Fruit fly (Drosophila melanogaster) whole organism, embryonic: Measurements from ENCODE around the gene Eig71Ed.

Experiments
- Atf-2 ChIP-seq: fragments of 200-800 bp; sonication (Bioruptor generic); optimal IDR thresholded peaks from 2 replicates; lab custom pipeline; 2016; ENCODE audit warnings: missing biosample characterization, missing genetic modification characterization
- Bgb ChIP-seq: fragments of 200-800 bp; sonication (Bioruptor generic); IDR thresholded peaks from 2 replicates; pipeline ENCODE4 v1.3.6; 2022; ENCODE audit warnings: missing biosample characterization, missing genetic modification characterization; ENCODE audit not compliant: partially characterized antibody
- Blimp-1 ChIP-seq: fragments of 200-800 bp; sonication (Bioruptor generic); optimal IDR thresholded peaks from 3 replicates; lab custom pipeline; 2018; ENCODE audit warnings: missing biosample characterization, missing genetic modification characterization, mild to moderate bottlenecking, moderate library complexity, missing genetic modification reagents
- Bteb2 ChIP-seq: fragments of 200-800 bp; sonication (Bioruptor generic); optimal IDR thresholded peaks from 2 replicates; lab custom pipeline; 2016; ENCODE audit warnings: missing biosample characterization, missing genetic modification characterization
- CG10431 ChIP-seq: fragments of 200-800 bp; sonication (Bioruptor generic); optimal IDR thresholded peaks from 3 replicates; lab custom pipeline; 2018; ENCODE audit warnings: missing biosample characterization, mild to moderate bottlenecking, missing genetic modification characterization
- CG11085 ChIP-seq: fragments of 200-800 bp; sonication (Bioruptor generic); IDR thresholded peaks from 2 replicates; pipeline ENCODE4 v1.3.6; 2022; ENCODE audit warnings: missing biosample characterization, missing genetic modification characterization
- CG11696 ChIP-seq: fragments of 200-800 bp; sonication (Bioruptor generic); IDR thresholded peaks from 2 replicates; pipeline ENCODE4 v1.3.6; 2022; ENCODE audit warnings: missing biosample characterization, missing genetic modification characterization
- CG12071 ChIP-seq: fragments of 200-800 bp; sonication (Bioruptor generic); optimal IDR thresholded peaks from 3 replicates; lab custom pipeline; 2018; ENCODE audit warnings: missing biosample characterization, mild to moderate bottlenecking, missing genetic modification characterization
- CG13775 ChIP-seq: fragments of 200-800 bp; sonication (Bioruptor generic); optimal IDR thresholded peaks from 3 replicates; lab custom pipeline; 2017; ENCODE audit warnings: missing biosample characterization, mild to moderate bottlenecking, missing genetic modification characterization
- CG1602 ChIP-seq: fragments of 200-800 bp; sonication (Bioruptor generic); optimal IDR thresholded peaks from 3 replicates; lab custom pipeline; 2016; ENCODE audit warnings: missing biosample characterization, missing genetic modification characterization
- CG16779 ChIP-seq: fragments of 200-800 bp; sonication (Bioruptor generic); IDR thresholded peaks from 2 replicates; pipeline ENCODE4 v1.3.6; 2022; ENCODE audit warnings: missing biosample characterization, missing genetic modification characterization
- CG17328 ChIP-seq: fragments of 200-800 bp; sonication (Bioruptor generic); IDR thresholded peaks from 2 replicates; pipeline ENCODE4 v1.3.6; 2022; ENCODE audit warnings: missing biosample characterization, missing genetic modification characterization
- CG17361 ChIP-seq: fragments of 200-800 bp; sonication (Bioruptor generic); IDR thresholded peaks from 3 replicates; pipeline ENCODE4 v1.3.6; 2022; ENCODE audit warnings: missing biosample characterization, missing genetic modification characterization
- CG17385 ChIP-seq: fragments of 200-800 bp; sonication (Bioruptor generic); optimal IDR thresholded peaks from 3 replicates; lab custom pipeline; 2018; ENCODE audit warnings: missing biosample characterization, mild to moderate bottlenecking, missing genetic modification characterization
- CG1792 ChIP-seq: fragments of 200-800 bp; sonication (Bioruptor generic); optimal IDR thresholded peaks from 2 replicates; lab custom pipeline; 2016; ENCODE audit warnings: missing biosample characterization, missing genetic modification characterization
- CG18764 ChIP-seq: fragments of 200-800 bp; sonication (Bioruptor generic); optimal IDR thresholded peaks from 3 replicates; lab custom pipeline; 2016; ENCODE audit warnings: missing biosample characterization, missing genetic modification characterization
- CG3065 ChIP-seq: fragments of 200-800 bp; sonication (Bioruptor generic); optimal IDR thresholded peaks from 2 replicates; lab custom pipeline; 2016; ENCODE audit warnings: missing biosample characterization, missing genetic modification characterization
- CG31388 ChIP-seq: fragments of 200-800 bp; sonication (Bioruptor generic); optimal IDR thresholded peaks from 2 replicates; lab custom pipeline; 2016; ENCODE audit warnings: missing biosample characterization, missing genetic modification characterization
- CG32772 ChIP-seq: fragments of 200-800 bp; sonication (Bioruptor generic); IDR thresholded peaks from 2 replicates; pipeline ENCODE4 v1.3.6; 2022; ENCODE audit warnings: missing biosample characterization, missing genetic modification characterization
- CG33213 ChIP-seq: fragments of 200-800 bp; sonication (Bioruptor generic); optimal IDR thresholded peaks from 3 replicates; lab custom pipeline; 2016; ENCODE audit warnings: missing biosample characterization, missing genetic modification characterization
- CG34376 ChIP-seq: fragments of 200-800 bp; sonication (Bioruptor generic); optimal IDR thresholded peaks from 2 replicates; lab custom pipeline; 2018; ENCODE audit warnings: missing biosample characterization, mild to moderate bottlenecking, missing genetic modification characterization
- CG4282 ChIP-seq: fragments of 200-800 bp; sonication (Bioruptor generic); optimal IDR thresholded peaks from 2 replicates; lab custom pipeline; 2016; ENCODE audit warnings: missing biosample characterization, missing genetic modification characterization
- CG43689 ChIP-seq: fragments of 200-800 bp; sonication (Bioruptor generic); IDR thresholded peaks from 2 replicates; pipeline ENCODE4 v1.3.6; 2022; ENCODE audit warnings: missing biosample characterization, missing genetic modification characterization
- CG6272 ChIP-seq: fragments of 200-800 bp; sonication (Bioruptor generic); IDR thresholded peaks from 2 replicates; pipeline ENCODE4 v1.3.6; 2022; ENCODE audit warnings: missing biosample characterization, missing genetic modification characterization
- CG7556 ChIP-seq: fragments of 200-800 bp; sonication (Bioruptor generic); optimal IDR thresholded peaks from 2 replicates; lab custom pipeline; 2017; ENCODE audit warnings: missing biosample characterization, mild to moderate bottlenecking, missing genetic modification characterization
- CG9609 ChIP-seq: fragments of 200-800 bp; sonication (Bioruptor generic); optimal IDR thresholded peaks from 3 replicates; lab custom pipeline; 2016; ENCODE audit warnings: missing biosample characterization, missing genetic modification characterization
- CG9932 ChIP-seq: fragments of 200-800 bp; sonication (Bioruptor generic); IDR thresholded peaks from 2 replicates; pipeline ENCODE4 v1.3.6; 2022; ENCODE audit warnings: missing biosample characterization, missing genetic modification characterization
- D19A ChIP-seq: fragments of 200-800 bp; optimal IDR thresholded peaks from 3 replicates; lab custom pipeline; 2019; ENCODE audit warnings: missing biosample characterization, mild to moderate bottlenecking, missing genetic modification characterization, moderate library complexity
- Doc2 ChIP-seq: fragments of 200-800 bp; sonication (Bioruptor generic); IDR thresholded peaks from 2 replicates; pipeline ENCODE4 v1.3.6; 2022; ENCODE audit warnings: missing biosample characterization, missing genetic modification characterization
- Dp ChIP-seq: fragments of 200-800 bp; sonication (Bioruptor generic); optimal IDR thresholded peaks from 2 replicates; lab custom pipeline; 2018; ENCODE audit warnings: missing biosample characterization, mild to moderate bottlenecking, missing genetic modification characterization, moderate library complexity
- Fer3 ChIP-seq: fragments of 200-800 bp; sonication (Bioruptor generic); optimal IDR thresholded peaks from 2 replicates; lab custom pipeline; 2018; ENCODE audit warnings: missing biosample characterization, mild to moderate bottlenecking, missing genetic modification characterization, moderate library complexity
- HLH54F ChIP-seq: fragments of 200-800 bp; sonication (Bioruptor generic); optimal IDR thresholded peaks from 3 replicates; lab custom pipeline; 2016; ENCODE audit warnings: missing biosample characterization, missing genetic modification characterization
- Hr51 ChIP-seq, 2 experiments: fragments of 200-800 bp; sonication (Bioruptor generic); optimal IDR thresholded peaks; 2 replicates in 1 of 2; 3 replicates in 1 of 2; lab custom pipeline; 2016 to 2018; ENCODE audit warnings: missing biosample characterization in 2 of 2, missing genetic modification characterization in 2 of 2, mild to moderate bottlenecking in 1 of 2, moderate library complexity in 1 of 2
- Optix ChIP-seq: fragments of 200-800 bp; sonication (Bioruptor generic); IDR thresholded peaks from 3 replicates; pipeline ENCODE4 v1.3.6; 2022; ENCODE audit warnings: missing biosample characterization, missing genetic modification characterization
- Sin3A ChIP-seq: fragments of >200 bp; optimal IDR thresholded peaks from 2 replicates; lab custom pipeline; 2018
- Six4 ChIP-seq: fragments of 200-800 bp; sonication (Bioruptor generic); optimal IDR thresholded peaks from 2 replicates; lab custom pipeline; 2016; ENCODE audit warnings: missing biosample characterization, missing genetic modification characterization
- Sox102F ChIP-seq: fragments of 200-800 bp; sonication (Bioruptor generic); optimal IDR thresholded peaks from 2 replicates; lab custom pipeline; 2018; ENCODE audit warnings: missing biosample characterization, mild to moderate bottlenecking, missing genetic modification characterization, moderate library complexity
- cato ChIP-seq: fragments of 200-800 bp; sonication (Bioruptor generic); optimal IDR thresholded peaks from 2 replicates; lab custom pipeline; 2016; ENCODE audit warnings: missing biosample characterization, missing genetic modification characterization, borderline replicate concordance
- ems ChIP-seq: fragments of 200-800 bp; sonication (Bioruptor generic); optimal IDR thresholded peaks from 3 replicates; lab custom pipeline; 2016; ENCODE audit warnings: missing biosample characterization, missing genetic modification characterization
- gsb-n ChIP-seq: fragments of 200-800 bp; sonication (Bioruptor generic); optimal IDR thresholded peaks from 3 replicates; lab custom pipeline; 2018; ENCODE audit warnings: missing biosample characterization, mild to moderate bottlenecking, missing genetic modification characterization
- gt ChIP-seq: fragments of 200-800 bp; sonication (Bioruptor generic); IDR thresholded peaks from 2 replicates; pipeline ENCODE4 v1.3.6; 2022; ENCODE audit warnings: missing biosample characterization, missing genetic modification characterization
- hb ChIP-seq: fragments of 200-800 bp; sonication (Bioruptor generic); IDR thresholded peaks from 3 replicates; pipeline ENCODE4 v1.3.6; 2022; ENCODE audit warnings: missing biosample characterization, missing genetic modification characterization; ENCODE audit not compliant: partially characterized antibody
- jigr1 ChIP-seq: fragments of 200-800 bp; sonication (Bioruptor generic); IDR thresholded peaks from 3 replicates; pipeline ENCODE4 v1.3.6; 2022; ENCODE audit warnings: missing biosample characterization, missing genetic modification characterization
- pum ChIP-seq: fragments of 200-800 bp; sonication (Bioruptor generic); optimal IDR thresholded peaks from 2 replicates; lab custom pipeline; 2016; ENCODE audit warnings: missing biosample characterization, missing genetic modification characterization
- rib ChIP-seq: fragments of 200-800 bp; sonication (Bioruptor generic); IDR thresholded peaks from 2 replicates; pipeline ENCODE4 v1.3.6; 2022; ENCODE audit warnings: missing biosample characterization, missing genetic modification characterization
- ro ChIP-seq: fragments of 200-800 bp; sonication (Bioruptor generic); IDR thresholded peaks from 2 replicates; pipeline ENCODE4 v1.3.6; 2022; ENCODE audit warnings: missing biosample characterization, missing genetic modification characterization
- seq ChIP-seq: fragments of 200-800 bp; sonication (Bioruptor generic); IDR thresholded peaks from 2 replicates; pipeline ENCODE4 v1.3.6; 2022; ENCODE audit warnings: missing biosample characterization, missing genetic modification characterization
- shn ChIP-seq: fragments of 200-800 bp; sonication (Bioruptor generic); optimal IDR thresholded peaks from 3 replicates; lab custom pipeline; 2016; ENCODE audit warnings: missing biosample characterization, missing genetic modification characterization
- so ChIP-seq: fragments of 200-800 bp; sonication (Bioruptor generic); IDR thresholded peaks from 3 replicates; pipeline ENCODE4 v1.3.6; 2022; ENCODE audit warnings: missing biosample characterization, missing genetic modification characterization
- tio ChIP-seq: fragments of 200-800 bp; sonication (Bioruptor generic); optimal IDR thresholded peaks from 2 replicates; lab custom pipeline; 2017; ENCODE audit warnings: missing biosample characterization, missing genetic modification characterization, inconsistent platforms
- toy ChIP-seq: fragments of 200-800 bp; sonication (Bioruptor generic); IDR thresholded peaks from 2 replicates; pipeline ENCODE4 v1.3.6; 2022; ENCODE audit warnings: missing biosample characterization, missing genetic modification characterization
- vfl ChIP-seq: fragments of 200-800 bp; sonication (Bioruptor generic); optimal IDR thresholded peaks from 2 replicates; lab custom pipeline; 2016; ENCODE audit warnings: missing biosample characterization, missing genetic modification characterization
- zf30C ChIP-seq: fragments of 200-800 bp; sonication (Bioruptor generic); optimal IDR thresholded peaks from 3 replicates; lab custom pipeline; 2018; ENCODE audit warnings: missing biosample characterization, mild to moderate bottlenecking, missing genetic modification characterization

Eig71Ed gene

DNA sequence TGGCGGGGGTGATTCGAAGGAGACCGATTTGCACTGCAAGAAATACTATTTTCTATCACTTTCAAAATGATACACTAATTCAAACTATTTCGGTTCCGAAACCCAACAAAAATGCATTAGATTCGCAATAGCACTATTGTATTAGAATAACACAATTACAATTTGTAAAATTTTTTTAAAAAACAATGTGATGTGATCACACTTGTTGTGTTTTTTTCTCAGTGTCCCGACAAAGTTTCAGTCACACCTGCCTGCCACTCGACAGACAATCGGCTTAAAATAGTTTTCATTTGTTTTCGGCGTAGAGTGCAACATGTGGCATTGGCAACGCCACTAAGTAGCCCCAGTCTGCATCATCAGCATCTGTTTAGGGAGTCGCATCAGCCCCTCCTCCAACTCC lies 22.8 kb downstream of the Eig71Ed start (continued):
- TF ChIP-seq CG12071 (GFP tag; lab: Kevin White, UChicago), result no peak
- TF ChIP-seq CG31388 (GFP tag; lab: Kevin White, UChicago), result no peak
- TF ChIP-seq CG13775 (GFP tag; lab: Kevin White, UChicago), result peak; percentile 66
- TF ChIP-seq CG3065 (GFP tag; lab: Kevin White, UChicago), result peak; percentile 8
- TF ChIP-seq Blimp-1 (GFP tag; lab: Kevin White, UChicago), result peak; percentile 78
- TF ChIP-seq shn, result peak; percentile 26
- TF ChIP-seq Sin3A (lab: Kevin White, UChicago), result no peak
- TF ChIP-seq hb, result no peak
- no peak for TF ChIP-seq Bgb (GFP tag; lab: Robert Waterston, UW)
- peak; percentile 76 for TF ChIP-seq CG1602 (GFP tag; lab: Kevin White, UChicago)
- peak; percentile 60 for TF ChIP-seq CG33213 (GFP tag; lab: Kevin White, UChicago)
- TF ChIP-seq Atf-2 (GFP tag; lab: Kevin White, UChicago), result peak; percentile 54
- TF ChIP-seq so (GFP tag; lab: Robert Waterston, UW), result peak; percentile 62; the same call in 1 of the 3 replicates
- TF ChIP-seq CG7556 (GFP tag; lab: Kevin White, UChicago), result peak; percentile 65
- peak; percentile 81 for TF ChIP-seq CG17361 (GFP tag; lab: Robert Waterston, UW)
- no peak; the same call in 2 of the 3 replicates for TF ChIP-seq Optix (GFP tag; lab: Robert Waterston, UW)
- no peak for TF ChIP-seq seq (GFP tag; lab: Robert Waterston, UW)
- TF ChIP-seq Sox102F (GFP tag; lab: Kevin White, UChicago), result peak; percentile 67
- peak; percentile 25 for TF ChIP-seq CG17385
- no peak for TF ChIP-seq vfl
- TF ChIP-seq CG9609 (GFP tag; lab: Kevin White, UChicago), result peak; percentile 50
- no peak for TF ChIP-seq CG10431
- no peak for TF ChIP-seq CG16779 (GFP tag; lab: Robert Waterston, UW)
- no peak for TF ChIP-seq CG43689 (GFP tag; lab: Robert Waterston, UW)
- peak; percentile 38 for TF ChIP-seq CG11696 (GFP tag; lab: Robert Waterston, UW)
- TF ChIP-seq gt (GFP tag; lab: Robert Waterston, UW), result peak; percentile 13; the same call in 1 of the 2 replicates
- peak; percentile 79 for TF ChIP-seq CG17328 (GFP tag; lab: Robert Waterston, UW)
- TF ChIP-seq Bteb2 (GFP tag; lab: Kevin White, UChicago), result peak; percentile 4
- peak; percentile 47 for TF ChIP-seq CG18764 (GFP tag; lab: Kevin White, UChicago)
- peak; percentile 50; the same call in 1 of the 2 replicates for TF ChIP-seq CG32772
- TF ChIP-seq jigr1 (GFP tag; lab: Robert Waterston, UW), result no peak
- no peak for TF ChIP-seq toy (GFP tag; lab: Robert Waterston, UW)
- no peak for TF ChIP-seq CG6272 (GFP tag; lab: Robert Waterston, UW)
- peak; percentile 4 for TF ChIP-seq Fer3 (tag; lab: Kevin White, UChicago)
- TF ChIP-seq Hr51 (GFP tag; optimal IDR thresholded peaks at IDR 0.05; lab: Kevin White, UChicago), result peak in 1 of 2 experiments; percentile 6
- TF ChIP-seq ems (GFP tag; lab: Kevin White, UChicago), result peak; percentile 28
- TF ChIP-seq CG11085, result no peak
- peak; percentile 52 for TF ChIP-seq Six4 (GFP tag; lab: Kevin White, UChicago)
- TF ChIP-seq rib (GFP tag; lab: Robert Waterston, UW), result no peak
- no peak for TF ChIP-seq CG9932 (GFP tag; lab: Robert Waterston, UW)
- no peak for TF ChIP-seq Doc2
- peak; percentile 79 for TF ChIP-seq D19A (tag; lab: Kevin White, UChicago)
- TF ChIP-seq HLH54F (GFP tag; lab: Kevin White, UChicago), result no peak
- TF ChIP-seq gsb-n (tag; lab: Kevin White, UChicago), result peak; percentile 77
- peak; percentile 48 for TF ChIP-seq tio (GFP tag; lab: Kevin White, UChicago)
- no peak for TF ChIP-seq ro (GFP tag; lab: Robert Waterston, UW)
- TF ChIP-seq CG1792 (GFP tag; lab: Kevin White, UChicago), result peak; percentile 9
- TF ChIP-seq zf30C (GFP tag; lab: Kevin White, UChicago), result peak; percentile 84
- peak; percentile 78 for TF ChIP-seq pum (GFP tag; lab: Kevin White, UChicago)
- TF ChIP-seq Dp (GFP tag; lab: Kevin White, UChicago), result no peak
- TF ChIP-seq CG34376 (GFP tag; lab: Kevin White, UChicago), result no peak
- peak; percentile 27 for TF ChIP-seq cato
- TF ChIP-seq CG4282, result no peak
